Fruit fly (Drosophila melanogaster): ENCODE measurements around the gene CG34130.

Gene CG34130

dm6 chr3R:26181991-26182390 is 7.8 kb downstream of the CG34130 start:
- no peak for TF ChIP-seq br (GFP tag; optimal IDR thresholded peaks at IDR 0.05)
- no peak for TF ChIP-seq Hr83 (GFP tag; optimal IDR thresholded peaks at IDR 0.05; ENCODE audit: poor library complexity, severe bottlenecking)
- TF ChIP-seq brk (GFP tag; optimal IDR thresholded peaks at IDR 0.05): no peak
- TF ChIP-seq Jra (GFP tag; optimal IDR thresholded peaks at IDR 0.05): no peak
- TF ChIP-seq dl (GFP tag; optimal IDR thresholded peaks at IDR 0.05; ENCODE audit: insufficient read depth in 1 of 2, partially characterized antibody in 2 of 2): no peak
- no peak for TF ChIP-seq rgr (GFP tag; optimal IDR thresholded peaks at IDR 0.05)
- no peak for TF ChIP-seq GATAd (GFP tag; optimal IDR thresholded peaks at IDR 0.05)
- TF ChIP-seq lola (GFP tag; optimal IDR thresholded peaks at IDR 0.05): no peak
- TF ChIP-seq Abd-B (GFP tag; optimal IDR thresholded peaks at IDR 0.05): no peak
- TF ChIP-seq Myc (optimal IDR thresholded peaks at IDR 0.05): no peak
- TF ChIP-seq jim (GFP tag; optimal IDR thresholded peaks at IDR 0.05): no peak
- no peak for TF ChIP-seq HLH106 (tag; optimal IDR thresholded peaks at IDR 0.05)
- no peak for TF ChIP-seq sv (GFP tag; optimal IDR thresholded peaks at IDR 0.05)
- TF ChIP-seq Dfd (GFP tag; optimal IDR thresholded peaks at IDR 0.05): no peak
- TF ChIP-seq dsf (GFP tag; optimal IDR thresholded peaks at IDR 0.05; ENCODE audit: borderline replicate concordance): no peak
- no peak for TF ChIP-seq Sp1 (GFP tag; optimal IDR thresholded peaks at IDR 0.05)
- no peak for TF ChIP-seq psq (GFP tag; optimal IDR thresholded peaks at IDR 0.05)
- no peak for TF ChIP-seq Vsx2 (GFP tag; optimal IDR thresholded peaks at IDR 0.05; ENCODE audit: partially characterized antibody)
- TF ChIP-seq foxo (GFP tag; optimal IDR thresholded peaks at IDR 0.05): no peak
- TF ChIP-seq sage (GFP tag; optimal IDR thresholded peaks at IDR 0.05): no peak

- TF ChIP-seq HLH106 (tag; optimal IDR thresholded peaks at IDR 0.05) (no peak), fru (GFP tag; optimal IDR thresholded peaks at IDR 0.05) (peak; percentile 16), h (GFP tag; optimal IDR thresholded peaks at IDR 0.05) (peak; percentile 14), sv (GFP tag; optimal IDR thresholded peaks at IDR 0.05) (no peak), Mio (GFP tag; optimal IDR thresholded peaks at IDR 0.05) (no peak)
Observed at dm6 chr3R:26172040-26172439, 17.7 kb downstream of the CG34130 start.

dm6 chr3R:26170644-26171043 is 19.1 kb downstream of the CG34130 start, which contains the start of gene CG31323:
Gene CG31323 (plus strand): TSS chr3R:26170847.
- TF ChIP-seq Dfd (GFP tag; optimal IDR thresholded peaks at IDR 0.05): no peak
- no peak for TF ChIP-seq woc (GFP tag; optimal IDR thresholded peaks at IDR 0.05)
- no peak for TF ChIP-seq CG32264 (GFP tag; optimal IDR thresholded peaks at IDR 0.05)
- no peak for TF ChIP-seq HLH106 (tag; optimal IDR thresholded peaks at IDR 0.05)

All from whole organism, wandering third instar larva.